Worm (Caenorhabditis elegans): ENCODE results near the gene slc-25A32.

slc-25A32 gene

DNA sequence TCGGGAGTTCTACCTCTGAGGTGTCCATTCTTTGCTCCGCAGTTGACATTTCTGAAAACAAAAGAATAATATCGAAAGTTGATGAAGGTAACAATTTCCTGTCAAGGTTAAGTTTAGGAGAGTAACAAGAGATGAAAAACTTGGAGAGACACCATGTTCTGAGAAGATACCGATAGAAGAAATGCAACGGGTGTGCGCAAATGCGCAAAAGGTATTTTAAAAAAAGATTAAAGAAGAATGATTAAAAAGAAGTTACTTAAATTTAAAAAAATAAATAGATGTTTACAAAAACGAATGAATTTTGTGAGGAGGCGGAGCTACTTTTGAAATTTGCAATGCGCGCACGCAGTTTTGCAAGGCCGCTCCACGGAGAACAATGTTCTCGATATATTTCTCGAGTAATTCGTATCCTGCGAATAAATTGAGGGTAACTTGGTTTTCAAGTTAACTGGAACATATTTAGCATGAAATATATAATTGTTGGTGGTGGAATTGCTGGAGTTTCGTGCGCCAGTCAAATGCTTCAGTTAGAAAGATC, 49.0 kb downstream of the slc-25A32 start, which contains the start of the genes ran-3 and C26D10.3:
ran-3 (minus strand) TSS at position 51 of the 538 bp plus-strand sequence.
C26D10.3 (plus strand) TSS at position 385 of the 538 bp plus-strand sequence.
- no peak for TF ChIP-seq him-1 (tag; optimal IDR thresholded peaks at IDR 0.05)
- peak; percentile 40 for TF ChIP-seq W03F9.2 (tag; optimal IDR thresholded peaks at IDR 0.05)
- no peak for TF ChIP-seq dao-5 (tag; optimal IDR thresholded peaks at IDR 0.05)

DNA sequence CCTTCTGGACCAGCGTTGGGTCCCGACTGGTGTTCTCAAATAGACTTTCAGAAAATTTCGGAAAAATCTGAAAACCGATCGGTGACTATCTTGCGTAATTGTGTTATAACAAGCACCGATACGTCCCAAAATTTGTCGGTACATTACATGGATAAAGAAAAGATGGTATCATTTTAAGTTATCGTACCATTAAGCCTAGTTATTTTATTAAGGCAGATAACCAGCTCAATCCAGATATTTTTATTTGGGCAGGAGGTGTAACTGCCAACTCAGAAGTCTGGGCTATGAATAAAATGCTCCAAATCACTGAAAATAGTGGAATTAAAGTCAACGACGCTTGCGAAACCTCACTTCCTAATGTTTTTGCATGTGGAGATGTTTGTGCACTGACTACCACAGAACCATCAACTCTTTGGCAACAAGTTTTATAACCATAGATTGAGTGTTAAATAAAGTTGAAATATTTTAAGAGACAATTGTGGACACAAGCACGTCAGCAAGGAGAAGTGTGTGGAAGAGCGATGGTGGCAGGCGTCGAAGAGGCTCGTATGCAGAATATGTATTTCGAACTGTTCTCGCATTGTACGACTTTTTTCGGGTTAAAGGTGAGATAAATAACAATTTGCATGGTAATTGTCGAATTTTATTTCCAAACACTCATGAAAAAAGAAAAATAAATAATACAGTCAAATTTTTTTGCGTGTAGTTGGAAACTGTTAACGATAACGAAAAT, 50.3 kb downstream of the slc-25A32 start:
- no peak for TF ChIP-seq dao-5 (tag; optimal IDR thresholded peaks at IDR 0.05)
- no peak for TF ChIP-seq him-1 (tag; optimal IDR thresholded peaks at IDR 0.05)
- no peak for TF ChIP-seq W03F9.2 (tag; optimal IDR thresholded peaks at IDR 0.05)
